Fruit fly (Drosophila melanogaster): ENCODE data around the gene CCT2.

The CCT2 gene

DNA sequence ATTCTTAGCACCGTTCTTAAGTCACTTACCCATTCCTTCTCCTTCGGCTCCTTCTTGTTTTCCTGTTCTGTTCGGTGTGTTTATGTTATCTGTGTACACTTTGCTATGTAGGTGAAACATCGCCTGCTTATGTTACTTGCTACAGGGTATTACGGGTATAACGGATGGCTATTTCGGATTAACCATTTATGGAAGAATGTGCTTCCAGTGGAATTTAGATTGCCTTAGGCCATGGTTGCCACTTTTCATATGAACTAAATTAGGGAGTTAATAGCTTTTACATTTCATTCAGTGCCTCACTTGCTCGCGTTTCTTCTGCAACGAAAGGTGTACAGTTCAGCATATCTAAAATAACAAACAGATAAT is 40.9 kb upstream of the CCT2 start (continued):
- no peak for TF ChIP-seq org-1 (GFP tag; optimal IDR thresholded peaks at IDR 0.05)
- TF ChIP-seq gem (tag; optimal IDR thresholded peaks at IDR 0.05), result peak; percentile 63
- TF ChIP-seq emc (GFP tag; optimal IDR thresholded peaks at IDR 0.05), result no peak
- no peak for TF ChIP-seq CG7357 (GFP tag; IDR thresholded peaks at IDR 0.05)
- no peak for TF ChIP-seq Eip74EF (GFP tag; optimal IDR thresholded peaks at IDR 0.05)
- TF ChIP-seq aop (GFP tag; IDR thresholded peaks at IDR 0.05), result no peak
- no peak for TF ChIP-seq CG7372 (GFP tag; IDR thresholded peaks at IDR 0.05)
- TF ChIP-seq slp2 (GFP tag; optimal IDR thresholded peaks at IDR 0.05), result peak; percentile 43
- TF ChIP-seq CG18599 (GFP tag; optimal IDR thresholded peaks at IDR 0.05), result no peak
- TF ChIP-seq slbo (GFP tag; IDR thresholded peaks at IDR 0.05), result no peak
- no peak for TF ChIP-seq CG10565 (GFP tag; optimal IDR thresholded peaks at IDR 0.05)
- no peak for TF ChIP-seq Trl (optimal IDR thresholded peaks at IDR 0.05)
- no peak for TF ChIP-seq Trl (GFP tag; optimal IDR thresholded peaks at IDR 0.05)
- peak in 1 of 2 experiments; percentile 7 for TF ChIP-seq chif (GFP tag; optimal IDR thresholded peaks at IDR 0.05)
- TF ChIP-seq Dll (GFP tag; IDR thresholded peaks at IDR 0.05; ENCODE audit: partially characterized antibody), result no peak
- no peak for TF ChIP-seq Gsc (GFP tag; IDR thresholded peaks at IDR 0.05)
- no peak for TF ChIP-seq sima (GFP tag; optimal IDR thresholded peaks at IDR 0.05)
- peak; percentile 10 for TF ChIP-seq NfI (GFP tag; optimal IDR thresholded peaks at IDR 0.05)
- TF ChIP-seq Gug (GFP tag; IDR thresholded peaks at IDR 0.05), result no peak
- no peak for TF ChIP-seq CG18011 (GFP tag; optimal IDR thresholded peaks at IDR 0.05)
- no peak for TF ChIP-seq CG10274 (GFP tag; optimal IDR thresholded peaks at IDR 0.05)
- no peak for TF ChIP-seq sr (GFP tag; IDR thresholded peaks at IDR 0.05)
- TF ChIP-seq BEAF-32 (GFP tag; optimal IDR thresholded peaks at IDR 0.05), result no peak
- TF ChIP-seq Hr3 (GFP tag; optimal IDR thresholded peaks at IDR 0.05), result no peak
- TF ChIP-seq E2f1 (GFP tag; IDR thresholded peaks at IDR 0.05), result no peak
- TF ChIP-seq insv (GFP tag; optimal IDR thresholded peaks at IDR 0.05), result no peak
- TF ChIP-seq esg (GFP tag; conservative IDR thresholded peaks at IDR 0.05), result no peak
- TF ChIP-seq wor (GFP tag; IDR thresholded peaks at IDR 0.05), result no peak
- TF ChIP-seq CG15269 (tag; optimal IDR thresholded peaks at IDR 0.05), result no peak
- no peak for TF ChIP-seq z (GFP tag; IDR thresholded peaks at IDR 0.05)
- no peak for TF ChIP-seq Blimp-1 (GFP tag; optimal IDR thresholded peaks at IDR 0.05)
- no peak for TF ChIP-seq onecut (GFP tag; IDR thresholded peaks at IDR 0.05)
- TF ChIP-seq Mes4 (GFP tag; optimal IDR thresholded peaks at IDR 0.05), result no peak
- no peak for TF ChIP-seq CG12104 (GFP tag; optimal IDR thresholded peaks at IDR 0.05)
- TF ChIP-seq Ets65A (GFP tag), result peak; percentile 29
- TF ChIP-seq CG17328 (GFP tag; IDR thresholded peaks at IDR 0.05), result no peak
- TF ChIP-seq CG18764 (GFP tag; optimal IDR thresholded peaks at IDR 0.05), result no peak
- TF ChIP-seq Hr78 (GFP tag; optimal IDR thresholded peaks at IDR 0.05), result peak in 1 of 2 experiments; percentile 76
- TF ChIP-seq Chrac-16 (GFP tag; optimal IDR thresholded peaks at IDR 0.05), result no peak
- no peak for TF ChIP-seq Dek (tag; optimal IDR thresholded peaks at IDR 0.05)
- no peak for TF ChIP-seq unpg (GFP tag; optimal IDR thresholded peaks at IDR 0.05)
- TF ChIP-seq CG8281 (tag; optimal IDR thresholded peaks at IDR 0.05), result no peak
- no peak for TF ChIP-seq Jarid2 (GFP tag; optimal IDR thresholded peaks at IDR 0.05)
- peak; percentile 35 for TF ChIP-seq CG8359 (GFP tag; optimal IDR thresholded peaks at IDR 0.05; ENCODE audit: borderline replicate concordance)
- no peak for TF ChIP-seq Doc2 (GFP tag; IDR thresholded peaks at IDR 0.05)
- TF ChIP-seq dmrt99B (tag; optimal IDR thresholded peaks at IDR 0.05), result peak; percentile 23
- no peak for TF ChIP-seq Aef1 (GFP tag; IDR thresholded peaks at IDR 0.05)
- TF ChIP-seq jing (GFP tag; optimal IDR thresholded peaks at IDR 0.05), result peak; percentile 9
- no peak for TF ChIP-seq stc (GFP tag; IDR thresholded peaks at IDR 0.05)
- TF ChIP-seq az2 (GFP tag; optimal IDR thresholded peaks at IDR 0.05), result peak; percentile 17
- no peak for TF ChIP-seq fu2 (GFP tag; optimal IDR thresholded peaks at IDR 0.05)
- 0 out of 3 replicates have a peak, but pooled peaks have one; percentile 40 for TF ChIP-seq ci (GFP tag; IDR thresholded peaks at IDR 0.05)
